Fruit fly (Drosophila melanogaster): ENCODE measurements around the gene CG13933.

dm6 chr3L:1798649-1799048 lies 23.7 kb upstream of the CG13933 start, which contains the start of gene Patj:
- TF ChIP-seq Hr78 (GFP tag; optimal IDR thresholded peaks at IDR 0.05) (no peak), usp (GFP tag; optimal IDR thresholded peaks at IDR 0.05) (no peak)
